Fruit fly (Drosophila melanogaster) whole organism, embryonic: Measurements from ENCODE around the gene Egfrap.

Experiments
- CG14667 ChIP-seq: fragments of 200-800 bp; sonication (Bioruptor generic); IDR thresholded peaks from 2 replicates; pipeline ENCODE4 v1.3.6; 2022; ENCODE audit warnings: missing biosample characterization, missing genetic modification characterization
- CG6175 ChIP-seq: fragments of 200-800 bp; sonication (Bioruptor generic); IDR thresholded peaks from 3 replicates; pipeline ENCODE4 v1.3.6; 2022; ENCODE audit warnings: missing biosample characterization, missing genetic modification characterization
- CHES-1-like ChIP-seq: fragments of 200-800 bp; sonication (Bioruptor generic); optimal IDR thresholded peaks from 2 replicates; lab custom pipeline; 2016; ENCODE audit warnings: missing biosample characterization, missing genetic modification characterization
- abd-A ChIP-seq: fragments of 200-800 bp; sonication (Bioruptor generic); optimal IDR thresholded peaks from 3 replicates; lab custom pipeline; 2019; ENCODE audit warnings: missing biosample characterization, mild to moderate bottlenecking, missing genetic modification characterization, moderate library complexity
- ara ChIP-seq: fragments of 200-800 bp; sonication (Bioruptor generic); IDR thresholded peaks from 2 replicates; pipeline ENCODE4 v1.3.6; 2022; ENCODE audit warnings: missing biosample characterization, missing genetic modification characterization
- br ChIP-seq: fragments of >200 bp; optimal IDR thresholded peaks from 2 replicates; lab custom pipeline; 2017
- h ChIP-seq: fragments of >200 bp; optimal IDR thresholded peaks from 2 replicates; lab custom pipeline; 2017
- kay ChIP-seq: fragments of 200-800 bp; sonication (Bioruptor generic); optimal IDR thresholded peaks from 2 replicates; lab custom pipeline; 2016; ENCODE audit warnings: missing biosample characterization, missing genetic modification characterization

DNA sequence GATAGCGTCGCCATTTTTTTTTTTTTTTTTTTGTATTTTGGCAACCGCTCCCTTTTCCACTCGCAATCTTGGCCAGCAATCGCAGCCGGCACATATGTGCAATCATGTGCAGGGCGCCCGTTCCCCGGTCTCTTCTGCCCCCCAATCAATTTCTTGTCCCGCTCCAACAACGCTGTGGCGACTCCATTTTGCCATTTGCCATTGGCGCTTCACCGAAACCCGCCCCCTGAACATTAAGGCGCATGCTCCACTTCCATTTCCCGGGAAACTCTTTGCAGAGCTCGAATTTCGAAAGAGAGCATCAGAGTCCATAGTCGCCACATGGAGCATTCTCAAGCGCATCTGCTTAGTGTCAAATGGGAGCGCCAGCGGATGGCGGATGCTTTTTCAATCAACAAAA lies 59.3 kb downstream of the Egfrap start:
- TF ChIP-seq ara (GFP tag; lab: Robert Waterston, UW) (no peak), kay (GFP tag; lab: Kevin White, UChicago) (no peak), h (lab: Kevin White, UChicago) (no peak), br (lab: Kevin White, UChicago) (no peak), CG6175 (GFP tag; lab: Robert Waterston, UW) (no peak), abd-A (tag; lab: Kevin White, UChicago) (no peak), CG14667 (GFP tag; lab: Robert Waterston, UW) (no peak), CHES-1-like (GFP tag; lab: Kevin White, UChicago) (no peak)
